Worm (Caenorhabditis elegans): Measurements from ENCODE around the gene Y75B12B.11.

ce11 chrV:15240215-15240614 is 49.1 kb downstream of the Y75B12B.11 start, which contains the start of gene srw-11:
- TF ChIP-seq pros-1 (tag; optimal IDR thresholded peaks at IDR 0.05) (no peak), K09A11.1 (tag; optimal IDR thresholded peaks at IDR 0.05; ENCODE audit: insufficient read depth) (no peak), T23F11.4 (GFP tag; optimal IDR thresholded peaks at IDR 0.05) (no peak), gmeb-2 (tag; optimal IDR thresholded peaks at IDR 0.05) (no peak), pag-3 (tag; optimal IDR thresholded peaks at IDR 0.05; ENCODE audit: borderline replicate concordance) (no peak), ceh-31 (tag; optimal IDR thresholded peaks at IDR 0.05) (no peak), C08G9.2 (tag; optimal IDR thresholded peaks at IDR 0.05) (no peak), F13H6.1 (tag; optimal IDR thresholded peaks at IDR 0.05) (no peak), nfya-1 (tag; optimal IDR thresholded peaks at IDR 0.05) (no peak), ceh-9 (tag; optimal IDR thresholded peaks at IDR 0.05) (no peak), ceh-30 (tag; optimal IDR thresholded peaks at IDR 0.05) (no peak)
